Fruit fly (Drosophila melanogaster) whole organism, embryonic: Measurements from ENCODE around the gene CG34450.

Experiments used
- Abd-B ChIP-seq: fragments of 200-800 bp; sonication (Bioruptor generic); optimal IDR thresholded peaks from 2 replicates; lab custom pipeline; 2018; ENCODE audit warnings: missing biosample characterization, mild to moderate bottlenecking, missing genetic modification characterization, moderate library complexity
- Adf1 ChIP-seq: fragments of 200-800 bp; sonication (Bioruptor generic); IDR thresholded peaks from 2 replicates; pipeline ENCODE4 v1.3.6; 2022; ENCODE audit warnings: missing biosample characterization, missing genetic modification characterization
- CG1024 ChIP-seq: fragments of 200-800 bp; sonication (Bioruptor generic); IDR thresholded peaks from 2 replicates; pipeline ENCODE4 v1.3.6; 2022; ENCODE audit warnings: missing biosample characterization, missing genetic modification characterization
- CG10274 ChIP-seq: fragments of 200-800 bp; sonication (Bioruptor generic); optimal IDR thresholded peaks from 3 replicates; lab custom pipeline; 2017; ENCODE audit warnings: missing biosample characterization, mild to moderate bottlenecking, missing genetic modification characterization
- CG1233 ChIP-seq: fragments of 200-800 bp; sonication (Bioruptor generic); optimal IDR thresholded peaks from 4 replicates; lab custom pipeline; 2018; ENCODE audit warnings: missing biosample characterization, mild to moderate bottlenecking, missing genetic modification characterization
- CG13123 ChIP-seq: fragments of 200-800 bp; sonication (Bioruptor generic); optimal IDR thresholded peaks from 2 replicates; lab custom pipeline; 2016; ENCODE audit warnings: missing biosample characterization, missing genetic modification characterization
- CG13287 ChIP-seq: fragments of 200-800 bp; sonication (Bioruptor generic); IDR thresholded peaks from 2 replicates; pipeline ENCODE4 v1.3.6; 2022; ENCODE audit warnings: missing biosample characterization, missing genetic modification characterization; ENCODE audit not compliant: partially characterized antibody
- CG14050 ChIP-seq: fragments of 200-800 bp; sonication (Bioruptor generic); IDR thresholded peaks from 3 replicates; pipeline ENCODE4 v1.3.6; 2022; ENCODE audit warnings: missing biosample characterization, missing genetic modification characterization
- CG1603 ChIP-seq: fragments of 200-800 bp; sonication (Bioruptor generic); optimal IDR thresholded peaks from 2 replicates; lab custom pipeline; 2019; ENCODE audit warnings: missing biosample characterization, mild to moderate bottlenecking, missing genetic modification characterization, moderate library complexity
- CG17361 ChIP-seq: fragments of 200-800 bp; sonication (Bioruptor generic); IDR thresholded peaks from 3 replicates; pipeline ENCODE4 v1.3.6; 2022; ENCODE audit warnings: missing biosample characterization, missing genetic modification characterization
- CG18764 ChIP-seq: fragments of 200-800 bp; sonication (Bioruptor generic); optimal IDR thresholded peaks from 3 replicates; lab custom pipeline; 2016; ENCODE audit warnings: missing biosample characterization, missing genetic modification characterization
- CG3163 ChIP-seq: fragments of 200-800 bp; sonication (Bioruptor generic); optimal IDR thresholded peaks from 3 replicates; lab custom pipeline; 2016; ENCODE audit warnings: missing biosample characterization, missing genetic modification characterization
- CG3281 ChIP-seq: fragments of 200-800 bp; sonication (Bioruptor generic); optimal IDR thresholded peaks from 3 replicates; lab custom pipeline; 2017; ENCODE audit warnings: missing biosample characterization, mild to moderate bottlenecking, missing genetic modification characterization
- CG7357 ChIP-seq: fragments of 200-800 bp; sonication (Bioruptor generic); IDR thresholded peaks from 3 replicates; pipeline ENCODE4 v1.3.6; 2022; ENCODE audit warnings: missing biosample characterization, missing genetic modification characterization
- CG9215 ChIP-seq: fragments of 200-800 bp; sonication (Bioruptor generic); IDR thresholded peaks from 2 replicates; pipeline ENCODE4 v1.3.6; 2022; ENCODE audit warnings: missing biosample characterization, missing genetic modification characterization
- Dbx ChIP-seq: fragments of 200-800 bp; sonication (Bioruptor generic); IDR thresholded peaks from 3 replicates; pipeline ENCODE4 v1.3.6; 2022; ENCODE audit warnings: missing biosample characterization, missing genetic modification characterization
- Deaf1 ChIP-seq: fragments of 200-800 bp; optimal IDR thresholded peaks from 3 replicates; lab custom pipeline; 2019; ENCODE audit warnings: missing biosample characterization, mild to moderate bottlenecking, missing genetic modification characterization, moderate library complexity
- Dip2 ChIP-seq: fragments of 200-800 bp; sonication (Bioruptor generic); IDR thresholded peaks from 2 replicates; pipeline ENCODE4 v1.3.6; 2022; ENCODE audit warnings: missing biosample characterization, missing genetic modification characterization
- Dip3 ChIP-seq: fragments of 200-800 bp; sonication (Bioruptor generic); optimal IDR thresholded peaks from 3 replicates; lab custom pipeline; 2016; ENCODE audit warnings: missing biosample characterization, missing genetic modification characterization
- Drgx ChIP-seq: fragments of 200-800 bp; sonication (Bioruptor generic); IDR thresholded peaks from 2 replicates; pipeline ENCODE4 v1.3.6; 2022; ENCODE audit warnings: missing biosample characterization, missing genetic modification characterization
- Elba2 ChIP-seq: fragments of 200-800 bp; sonication (Bioruptor generic); optimal IDR thresholded peaks from 3 replicates; lab custom pipeline; 2016; ENCODE audit warnings: missing biosample characterization, missing genetic modification characterization
- HmgD ChIP-seq: fragments of 200-800 bp; sonication (Bioruptor generic); optimal IDR thresholded peaks from 3 replicates; lab custom pipeline; 2016; ENCODE audit warnings: missing biosample characterization, missing genetic modification characterization
- HmgZ ChIP-seq: fragments of 200-800 bp; sonication (Bioruptor generic); optimal IDR thresholded peaks from 2 replicates; lab custom pipeline; 2018; ENCODE audit warnings: missing biosample characterization, mild to moderate bottlenecking, missing genetic modification characterization
- Hmx ChIP-seq: fragments of 200-800 bp; sonication (Bioruptor generic); optimal IDR thresholded peaks from 2 replicates; lab custom pipeline; 2016; ENCODE audit warnings: missing biosample characterization, missing genetic modification characterization
- Jarid2 ChIP-seq: fragments of 200-800 bp; sonication (Bioruptor generic); optimal IDR thresholded peaks from 3 replicates; lab custom pipeline; 2017; ENCODE audit warnings: mild to moderate bottlenecking, missing biosample characterization, missing genetic modification reagents, missing genetic modification characterization
- Mad ChIP-seq: fragments of 200-800 bp; sonication (Bioruptor generic); optimal IDR thresholded peaks from 2 replicates; lab custom pipeline; 2016; ENCODE audit warnings: missing biosample characterization, missing genetic modification characterization
- Nf-YB ChIP-seq: fragments of 200-800 bp; sonication (Bioruptor generic); optimal IDR thresholded peaks from 3 replicates; lab custom pipeline; 2019; ENCODE audit warnings: missing biosample characterization, mild to moderate bottlenecking, missing genetic modification characterization, moderate library complexity
- Nf-YC ChIP-seq: fragments of 200-800 bp; optimal IDR thresholded peaks from 3 replicates; lab custom pipeline; 2019; ENCODE audit warnings: missing biosample characterization, mild to moderate bottlenecking, missing genetic modification characterization, moderate library complexity
- Optix ChIP-seq: fragments of 200-800 bp; sonication (Bioruptor generic); IDR thresholded peaks from 3 replicates; pipeline ENCODE4 v1.3.6; 2022; ENCODE audit warnings: missing biosample characterization, missing genetic modification characterization
- Pdp1 ChIP-seq, 2 experiments: fragments of 200-800 bp; sonication (Bioruptor generic); optimal IDR thresholded peaks; 3 replicates each; lab custom pipeline; 2016; ENCODE audit warnings: missing biosample characterization in 2 of 2, missing genetic modification characterization in 2 of 2, mild to moderate bottlenecking in 1 of 2, moderate library complexity in 1 of 2
- Rfx ChIP-seq: fragments of 200-800 bp; sonication (Bioruptor generic); IDR thresholded peaks from 2 replicates; pipeline ENCODE4 v1.3.6; 2022; ENCODE audit warnings: missing biosample characterization, missing genetic modification characterization
- Trl ChIP-seq, 3 experiments: fragments of >200 bp in 2 of 3; fragments of 200-800 bp in 1 of 3; sonication (Bioruptor generic) in 1 of 3; optimal IDR thresholded peaks; 2 replicates in 1 of 3; 3 replicates in 2 of 3; lab custom pipeline; 2016 to 2017; ENCODE audit warnings: missing biosample characterization in 1 of 3, missing genetic modification characterization in 1 of 3
- aop ChIP-seq: fragments of 200-800 bp; sonication (Bioruptor generic); IDR thresholded peaks from 2 replicates; pipeline ENCODE4 v1.3.6; 2022; ENCODE audit warnings: missing biosample characterization, missing genetic modification characterization
- bsh ChIP-seq, 2 experiments: fragments of 200-800 bp; sonication (Bioruptor generic); optimal IDR thresholded peaks; 2 replicates each; lab custom pipeline; 2017 to 2018; ENCODE audit warnings: mild to moderate bottlenecking in 2 of 2, missing biosample characterization in 2 of 2, missing genetic modification characterization in 2 of 2, moderate library complexity in 1 of 2
- chinmo ChIP-seq: fragments of 200-800 bp; sonication (Bioruptor generic); IDR thresholded peaks from 4 replicates; pipeline ENCODE4 v1.3.6; 2022; ENCODE audit warnings: missing biosample characterization, missing genetic modification characterization; ENCODE audit not compliant: partially characterized antibody
- corto ChIP-seq: fragments of 200-800 bp; sonication (Bioruptor generic); optimal IDR thresholded peaks from 2 replicates; lab custom pipeline; 2016; ENCODE audit warnings: missing biosample characterization, mild to moderate bottlenecking, missing genetic modification characterization, moderate library complexity
- crol ChIP-seq: fragments of 200-800 bp; sonication (Bioruptor generic); IDR thresholded peaks from 2 replicates; pipeline ENCODE4 v1.3.6; 2022; ENCODE audit warnings: missing biosample characterization, missing genetic modification characterization
- lbe ChIP-seq: fragments of 200-800 bp; sonication (Bioruptor generic); optimal IDR thresholded peaks from 2 replicates; lab custom pipeline; 2016; ENCODE audit warnings: missing biosample characterization, mild to moderate bottlenecking, missing genetic modification characterization
- nom ChIP-seq: fragments of 200-800 bp; sonication (Bioruptor generic); optimal IDR thresholded peaks from 2 replicates; lab custom pipeline; 2017; ENCODE audit warnings: missing biosample characterization, missing genetic modification characterization, mild to moderate bottlenecking, moderate library complexity, missing genetic modification reagents
- repo ChIP-seq: fragments of 200-800 bp; sonication (Bioruptor generic); optimal IDR thresholded peaks from 2 replicates; lab custom pipeline; 2016; ENCODE audit warnings: missing biosample characterization, missing genetic modification characterization
- ro ChIP-seq: fragments of 200-800 bp; sonication (Bioruptor generic); IDR thresholded peaks from 2 replicates; pipeline ENCODE4 v1.3.6; 2022; ENCODE audit warnings: missing biosample characterization, missing genetic modification characterization
- row ChIP-seq: fragments of 200-800 bp; sonication (Bioruptor generic); IDR thresholded peaks from 3 replicates; pipeline ENCODE4 v1.3.6; 2022; ENCODE audit warnings: missing biosample characterization, missing genetic modification characterization
- salm ChIP-seq: fragments of 200-800 bp; sonication (Bioruptor generic); optimal IDR thresholded peaks from 2 replicates; lab custom pipeline; 2018; ENCODE audit warnings: missing biosample characterization, mild to moderate bottlenecking, missing genetic modification characterization
- sens ChIP-seq: fragments of 200-800 bp; sonication (Bioruptor generic); peaks from one replicate; lab custom pipeline; 2016; ENCODE audit warnings: missing biosample characterization, missing genetic modification characterization
- sim ChIP-seq: fragments of 200-800 bp; sonication (Bioruptor generic); IDR thresholded peaks from 2 replicates; pipeline ENCODE4 v1.3.6; 2022; ENCODE audit warnings: missing biosample characterization, missing genetic modification characterization
- sqz ChIP-seq: fragments of 200-800 bp; sonication (Bioruptor generic); optimal IDR thresholded peaks from 3 replicates; lab custom pipeline; 2018; ENCODE audit warnings: missing biosample characterization, mild to moderate bottlenecking, missing genetic modification characterization
- stc ChIP-seq: fragments of 200-800 bp; sonication (Bioruptor generic); IDR thresholded peaks from 2 replicates; pipeline ENCODE4 v1.3.6; 2022; ENCODE audit warnings: missing biosample characterization, missing genetic modification characterization
- tll ChIP-seq, 2 experiments: fragments of 200-800 bp in 1 of 2; fragments of >200 bp in 1 of 2; sonication (Bioruptor generic) in 1 of 2; optimal IDR thresholded peaks; 2 replicates each; lab custom pipeline; 2017 to 2019; ENCODE audit warnings: missing biosample characterization in 2 of 2, missing genetic modification characterization in 2 of 2, mild to moderate bottlenecking in 1 of 2, moderate library complexity in 1 of 2
- unc-4 ChIP-seq: fragments of 200-800 bp; sonication (Bioruptor generic); IDR thresholded peaks from 2 replicates; pipeline ENCODE4 v1.3.6; 2022; ENCODE audit warnings: missing biosample characterization, missing genetic modification characterization; ENCODE audit not compliant: partially characterized antibody
- yki ChIP-seq: fragments of >200 bp; optimal IDR thresholded peaks from 3 replicates; lab custom pipeline; 2018
- zfh1 ChIP-seq: fragments of 200-800 bp; sonication (Bioruptor generic); IDR thresholded peaks from 3 replicates; pipeline ENCODE4 v1.3.6; 2022; ENCODE audit warnings: missing biosample characterization, missing genetic modification characterization

The CG34450 gene

DNA sequence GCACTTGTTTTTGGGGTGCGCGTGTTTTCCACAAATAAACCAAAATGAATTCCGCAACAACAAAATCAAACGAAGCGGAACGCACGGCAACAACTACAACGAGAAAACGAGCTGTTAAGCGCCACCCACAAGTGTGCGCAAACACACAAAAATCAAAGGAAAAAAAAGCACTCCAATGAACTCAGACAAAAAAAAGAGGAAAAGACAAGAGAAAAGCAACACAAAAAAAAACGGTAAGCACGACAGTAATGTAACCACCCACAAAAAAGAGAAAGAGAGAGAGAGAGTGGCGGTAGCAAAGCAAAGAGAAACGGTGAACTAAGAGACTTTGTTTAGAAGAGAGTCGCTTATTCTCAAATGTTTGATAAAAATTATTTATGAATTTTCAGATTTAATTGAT is 24.6 kb downstream of the CG34450 start:
- TF ChIP-seq CG18764 (GFP tag; lab: Kevin White, UChicago) = no peak
- TF ChIP-seq Dip2 = no peak
- TF ChIP-seq yki = peak; percentile 34
- 0 out of 2 replicates have a peak, but pooled peaks have one; percentile 20 for TF ChIP-seq unc-4
- 0 out of 4 replicates have a peak, but pooled peaks have one; percentile 16 for TF ChIP-seq chinmo (GFP tag; lab: Robert Waterston, UW)
- no peak for TF ChIP-seq CG1233 (GFP tag; lab: Kevin White, UChicago)
- TF ChIP-seq Deaf1 (tag; lab: Kevin White, UChicago) = peak; percentile 63
- 0 out of 2 replicates have a peak, but pooled peaks have one; percentile 20 for TF ChIP-seq CG13287
- TF ChIP-seq aop = no peak
- no peak for TF ChIP-seq sens (GFP tag; lab: Kevin White, UChicago)
- TF ChIP-seq sqz (GFP tag; lab: Kevin White, UChicago) = peak; percentile 79
- peak; percentile 97 for TF ChIP-seq nom (GFP tag; lab: Kevin White, UChicago)
- no peak for TF ChIP-seq crol (GFP tag; lab: Robert Waterston, UW)
- TF ChIP-seq Trl (optimal IDR thresholded peaks at IDR 0.05; lab: Kevin White, UChicago) = peak; percentile 82 to 98
- TF ChIP-seq Trl (GFP tag; optimal IDR thresholded peaks at IDR 0.05; lab: Kevin White, UChicago) = no peak
- TF ChIP-seq CG1603 (tag; lab: Kevin White, UChicago) = no peak
- no peak for TF ChIP-seq ro
- peak; percentile 95 for TF ChIP-seq Nf-YC
- TF ChIP-seq sim = no peak
- peak in 1 of 2 experiments; percentile 91 for TF ChIP-seq bsh (GFP tag; optimal IDR thresholded peaks at IDR 0.05; lab: Kevin White, UChicago)
- no peak for TF ChIP-seq Dip3
- peak; percentile 93 for TF ChIP-seq Nf-YB (GFP tag; lab: Kevin White, UChicago)
- no peak for TF ChIP-seq Adf1 (GFP tag; lab: Robert Waterston, UW)
- no peak for TF ChIP-seq CG10274 (GFP tag; lab: Kevin White, UChicago)
- TF ChIP-seq Optix (GFP tag; lab: Robert Waterston, UW) = no peak
- no peak for TF ChIP-seq CG13123
- no peak for TF ChIP-seq HmgZ (tag; lab: Kevin White, UChicago)
- TF ChIP-seq Jarid2 (GFP tag; lab: Kevin White, UChicago) = peak; percentile 3
- peak; percentile 13 for TF ChIP-seq corto (GFP tag; lab: Kevin White, UChicago)
- no peak for TF ChIP-seq CG7357
- no peak for TF ChIP-seq repo
- TF ChIP-seq CG3163 (GFP tag; lab: Kevin White, UChicago) = peak; percentile 96
- no peak for TF ChIP-seq salm (tag; lab: Kevin White, UChicago)
- no peak for TF ChIP-seq tll (GFP tag; optimal IDR thresholded peaks at IDR 0.05; lab: Kevin White, UChicago)
- no peak for TF ChIP-seq zfh1 (GFP tag; lab: Robert Waterston, UW)
- peak; percentile 8 for TF ChIP-seq lbe (GFP tag; lab: Kevin White, UChicago)
- peak; percentile 98 for TF ChIP-seq Drgx (GFP tag; lab: Robert Waterston, UW)

DNA sequence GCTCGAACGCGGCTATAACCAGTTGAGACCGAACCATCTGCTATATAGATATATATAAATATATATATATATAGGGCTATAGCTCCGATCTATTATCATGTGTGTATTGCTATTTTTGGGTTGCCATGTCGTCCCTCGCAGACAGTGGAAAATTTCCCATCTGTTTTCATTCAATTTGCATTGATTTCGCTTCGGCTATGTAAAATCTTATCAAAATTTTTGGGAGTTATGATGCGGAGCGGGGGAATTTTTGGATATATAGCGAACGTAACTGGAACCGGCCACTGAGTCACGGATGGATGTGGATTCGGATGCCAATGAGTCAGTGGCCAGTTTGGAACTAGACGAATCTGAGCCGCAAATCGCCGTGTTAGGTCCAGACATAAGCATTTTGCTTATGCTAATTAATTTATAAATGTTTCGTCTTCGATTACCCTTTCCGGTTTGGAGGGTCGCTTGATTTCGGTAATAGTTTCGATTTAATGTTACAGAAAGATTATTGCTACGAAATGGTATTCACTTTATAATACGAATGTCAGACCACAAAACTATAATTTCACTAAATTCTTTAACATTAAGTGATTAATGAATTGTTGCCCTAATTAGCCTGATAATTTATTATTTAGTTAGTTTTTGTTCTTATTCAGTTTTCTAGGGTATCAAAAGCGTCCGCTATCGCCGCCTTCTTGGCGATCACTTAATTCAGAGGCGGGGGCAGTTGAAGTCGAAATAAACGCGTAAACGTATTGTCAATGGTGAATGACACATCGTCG is 32.4 kb downstream of the CG34450 start:
- TF ChIP-seq CG14050 (GFP tag; lab: Robert Waterston, UW) (no peak), CG3281 (GFP tag; lab: Kevin White, UChicago) (peak; percentile 24), Elba2 (GFP tag; lab: Kevin White, UChicago) (no peak), CG17361 (GFP tag; lab: Robert Waterston, UW) (0 out of 3 replicates have a peak, but pooled peaks have one; percentile 20), CG1024 (no peak), Mad (GFP tag; lab: Kevin White, UChicago) (no peak), Dbx (GFP tag; lab: Robert Waterston, UW) (0 out of 3 replicates have a peak, but pooled peaks have one; percentile 25), stc (GFP tag; lab: Robert Waterston, UW) (no peak), row (peak; percentile 34; the same call in 1 of the 3 replicates), Abd-B (GFP tag; lab: Kevin White, UChicago) (no peak), Hmx (no peak), HmgD (GFP tag; lab: Kevin White, UChicago) (no peak), CG9215 (GFP tag; lab: Robert Waterston, UW) (peak; percentile 41; the same call in 1 of the 2 replicates), Rfx (GFP tag; lab: Robert Waterston, UW) (peak; percentile 45; the same call in 1 of the 2 replicates), Pdp1 (GFP tag; optimal IDR thresholded peaks at IDR 0.05; lab: Kevin White, UChicago) (peak in 1 of 2 experiments; percentile 20)
